Worm (Caenorhabditis elegans) whole organism, L4/young adult: ENCODE results near the gene clec-191.
"Not testable (repeated sequence)": the region's sequence is repeated elsewhere in the genome, so short reads cannot be mapped to it uniquely, and the experiment has no call there.

Experiments
- W03F9.2 ChIP-seq: fragments of 150-350 bp; optimal IDR thresholded peaks from 2 replicates; lab custom pipeline; 2014; ENCODE audit warnings: missing biosample characterization, missing genetic modification characterization
- dao-5 ChIP-seq: sonication (generic microtip); optimal IDR thresholded peaks from 2 replicates; lab custom pipeline; 2016; ENCODE audit warnings: missing genotype, missing genetic modification characterization, moderate library complexity, missing compliant biosample characterization
- him-1 ChIP-seq: sonication (generic microtip); optimal IDR thresholded peaks from 2 replicates; lab custom pipeline; 2016; ENCODE audit warnings: missing genotype, missing genetic modification reagents, missing genetic modification characterization, missing compliant biosample characterization

The clec-191 gene

ce11 chrIV:16280614-16281013 lies at the start of gene clec-191:
TSS of gene clec-191 (minus strand) at chrIV:16280714.
- TF ChIP-seq dao-5 (tag; lab: Kevin White, UChicago) (no peak), him-1 (tag; lab: Kevin White, UChicago) (no peak)

ce11 chrIV:16329159-16329558 lies 48.6 kb upstream of the clec-191 start, which contains the start of gene srz-74:
TSS of gene srz-74 (plus strand) at chrIV:16329459.
- no peak for TF ChIP-seq him-1 (tag; lab: Kevin White, UChicago)
- TF ChIP-seq W03F9.2 (tag; lab: Kevin White, UChicago), result no peak
- no peak for TF ChIP-seq dao-5 (tag; lab: Kevin White, UChicago)

- TF ChIP-seq him-1 (tag; lab: Kevin White, UChicago) (no peak), dao-5 (tag; lab: Kevin White, UChicago) (no peak), W03F9.2 (tag; lab: Kevin White, UChicago) (no peak)
These were observed 48.0 kb upstream of the clec-191 start, which contains the start of gene K03D3.2 for ce11 chrIV:16328519-16328918. TSS of gene K03D3.2 (minus strand) at chrIV:16328619.

ce11 chrIV:16324589-16324988 lies 44.1 kb upstream of the clec-191 start, which contains the start of gene srz-105:
TSS of gene srz-105 (plus strand) at chrIV:16324889.
- TF ChIP-seq him-1 (tag; lab: Kevin White, UChicago), result no peak
- no peak for TF ChIP-seq W03F9.2 (tag; lab: Kevin White, UChicago)
- TF ChIP-seq dao-5 (tag; lab: Kevin White, UChicago), result no peak

ce11 chrIV:16323373-16323772 lies 42.9 kb upstream of the clec-191 start, which contains the start of gene srz-104:
TSS of gene srz-104 (plus strand) at chrIV:16323673.
- TF ChIP-seq him-1 (tag; lab: Kevin White, UChicago) (no peak), dao-5 (tag; lab: Kevin White, UChicago) (no peak), W03F9.2 (tag; lab: Kevin White, UChicago) (no peak)

- TF ChIP-seq W03F9.2 (tag; lab: Kevin White, UChicago) (no peak), him-1 (tag; lab: Kevin White, UChicago) (no peak), dao-5 (tag; lab: Kevin White, UChicago) (no peak)
These were observed 40.4 kb upstream of the clec-191 start, which contains the start of gene srz-61 for ce11 chrIV:16320866-16321265. TSS of gene srz-61 (plus strand) at chrIV:16321166.

- TF ChIP-seq him-1 (tag; lab: Kevin White, UChicago) (no peak), W03F9.2 (tag; lab: Kevin White, UChicago) (no peak), dao-5 (tag; lab: Kevin White, UChicago) (no peak)
These were observed 39.9 kb upstream of the clec-191 start, which contains the start of gene K03D3.5 for ce11 chrIV:16320410-16320809. TSS of gene K03D3.5 (minus strand) at chrIV:16320510.

- TF ChIP-seq W03F9.2 (tag; lab: Kevin White, UChicago), result no peak
- no peak for TF ChIP-seq him-1 (tag; lab: Kevin White, UChicago)
- no peak for TF ChIP-seq dao-5 (tag; lab: Kevin White, UChicago)
These were observed 29.6 kb upstream of the clec-191 start for ce11 chrIV:16310103-16310502.

- TF ChIP-seq him-1, W03F9.2, dao-5 (tag; lab: Kevin White, UChicago): not testable (repeated sequence)
These were observed 27.4 kb upstream of the clec-191 start, which contains the start of gene rac-2 for ce11 chrIV:16307925-16308324. TSS of gene rac-2 (plus strand) at chrIV:16308225.

- TF ChIP-seq him-1 (tag; lab: Kevin White, UChicago), result no peak
- TF ChIP-seq dao-5 (tag; lab: Kevin White, UChicago), result no peak
- TF ChIP-seq W03F9.2 (tag; lab: Kevin White, UChicago), result no peak
These were observed 26.4 kb upstream of the clec-191 start for ce11 chrIV:16306918-16307317.

- TF ChIP-seq him-1 (tag; lab: Kevin White, UChicago), result no peak
- no peak for TF ChIP-seq dao-5 (tag; lab: Kevin White, UChicago)
- TF ChIP-seq W03F9.2 (tag; lab: Kevin White, UChicago), result no peak
These were observed 18.3 kb upstream of the clec-191 start, which contains the start of gene srz-72 for ce11 chrIV:16298851-16299250. TSS of gene srz-72 (plus strand) at chrIV:16299151.

- TF ChIP-seq dao-5 (tag; lab: Kevin White, UChicago) (no peak), him-1 (tag; lab: Kevin White, UChicago) (no peak), W03F9.2 (tag; lab: Kevin White, UChicago) (no peak)
These were observed 13.4 kb upstream of the clec-191 start for ce11 chrIV:16293889-16294288.

- TF ChIP-seq W03F9.2 (tag; lab: Kevin White, UChicago) (no peak), dao-5 (tag; lab: Kevin White, UChicago) (no peak), him-1 (tag; lab: Kevin White, UChicago) (no peak)
These were observed 10.2 kb upstream of the clec-191 start, which contains the start of gene srz-75 for ce11 chrIV:16290745-16291144. TSS of gene srz-75 (minus strand) at chrIV:16290845.

- no peak for TF ChIP-seq him-1 (tag; lab: Kevin White, UChicago)
- no peak for TF ChIP-seq W03F9.2 (tag; lab: Kevin White, UChicago)
- TF ChIP-seq dao-5 (tag; lab: Kevin White, UChicago), result no peak
These were observed 2.6 kb downstream of the clec-191 start, which contains the start of gene ccch-2 for ce11 chrIV:16277902-16278301. TSS of gene ccch-2 (plus strand) at chrIV:16278202.
